Worm (Caenorhabditis elegans): Measurements from ENCODE around the gene Y38C1BA.4.

DNA sequence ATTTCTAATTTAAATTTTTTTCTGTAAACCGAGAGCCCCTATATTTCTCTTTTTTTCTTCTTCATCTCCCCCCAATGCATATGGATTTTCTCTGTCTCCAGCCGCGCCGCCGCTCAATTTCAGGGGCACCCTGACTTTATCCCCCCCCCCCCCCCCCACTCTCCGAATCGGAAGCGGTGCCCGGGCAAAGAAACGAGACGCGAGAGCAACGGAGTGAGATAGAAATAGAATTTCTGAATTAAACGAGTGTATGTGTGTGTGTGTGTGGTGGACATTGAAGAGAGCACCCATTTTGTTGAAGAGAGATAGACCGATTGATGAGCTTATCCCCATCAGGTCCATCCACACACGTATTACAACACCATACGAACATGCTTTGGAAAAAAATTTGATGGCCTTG is 4.1 kb downstream of the Y38C1BA.4 start:
- TF ChIP-seq flt-1 (GFP tag; IDR thresholded peaks at IDR 0.05) (no peak), ref-1 (GFP tag; conservative IDR thresholded peaks at IDR 0.05) (no peak), T22C8.4 (GFP tag; IDR thresholded peaks at IDR 0.05) (no peak), ztf-29 (GFP tag; IDR thresholded peaks at IDR 0.05) (no peak)
